Worm (Caenorhabditis elegans): Measurements from ENCODE around the gene prmt-4.

DNA sequence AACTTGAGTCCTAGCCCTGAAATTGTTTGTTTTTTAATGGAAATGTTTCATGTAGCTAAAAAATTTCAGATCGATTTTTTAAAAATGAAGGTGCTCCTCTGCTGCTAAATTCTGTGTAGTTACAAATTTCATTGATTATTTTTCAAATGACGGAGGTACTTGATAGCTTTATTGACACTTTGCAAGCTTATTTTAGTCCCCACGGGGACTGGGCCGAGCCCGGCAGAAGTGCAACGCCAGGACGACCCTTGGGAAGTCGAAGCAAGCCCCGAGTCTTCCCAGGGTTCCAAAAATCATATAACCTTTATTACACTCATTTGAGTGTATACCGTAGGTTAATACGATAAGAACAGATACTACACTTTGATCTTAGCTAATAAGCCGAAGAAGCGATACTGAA lies 20.4 kb upstream of the prmt-4 start:
- TF ChIP-seq ama-1 (optimal IDR thresholded peaks at IDR 0.05): no peak
- no peak for TF ChIP-seq tbx-37 (GFP tag; conservative IDR thresholded peaks at IDR 0.05)
- TF ChIP-seq scrt-1 (GFP tag; IDR thresholded peaks at IDR 0.05): no peak
- no peak for TF ChIP-seq ceh-13 (GFP tag; optimal IDR thresholded peaks at IDR 0.05)
- no peak for TF ChIP-seq hmbx-1 (tag; optimal IDR thresholded peaks at IDR 0.05)
- no peak for TF ChIP-seq flt-1 (GFP tag; IDR thresholded peaks at IDR 0.05)

Measured in whole organism, early embryonic.